Worm (Caenorhabditis elegans) whole organism, young adult: Measurements from ENCODE around the gene sqv-3.

ENCODE experiments used
- B0019.2 ChIP-seq: fragments of 200-800 bp; sonication (Bioruptor generic); conservative IDR thresholded peaks from 2 replicates; pipeline ENCODE4 v1.3.6; 2022; ENCODE audit warnings: missing genetic modification reagents, missing genetic modification characterization, missing compliant biosample characterization
- C06A6.2 ChIP-seq: fragments of 200-800 bp; sonication (Bioruptor generic); conservative IDR thresholded peaks from 2 replicates; pipeline ENCODE4 v1.3.6; 2022; ENCODE audit warnings: missing genetic modification characterization, missing compliant biosample characterization
- D2030.7 ChIP-seq: fragments of 200-800 bp; sonication (Bioruptor generic); IDR thresholded peaks from 2 replicates; pipeline ENCODE4 v1.3.6; 2022; ENCODE audit warnings: missing genetic modification reagents, missing genetic modification characterization, missing compliant biosample characterization
- F10E7.11 ChIP-seq: sonication (generic microtip); optimal IDR thresholded peaks from 2 replicates; lab custom pipeline; 2017; ENCODE audit warnings: mild to moderate bottlenecking, missing genetic modification characterization, moderate library complexity, missing compliant biosample characterization
- F22D6.2 ChIP-seq: sonication (generic microtip); optimal IDR thresholded peaks from 2 replicates; lab custom pipeline; 2016; ENCODE audit warnings: mild to moderate bottlenecking, missing genetic modification characterization, missing compliant biosample characterization
- F23B12.7 ChIP-seq: sonication (generic microtip); optimal IDR thresholded peaks from 2 replicates; lab custom pipeline; 2017; ENCODE audit warnings: missing genetic modification characterization, mild to moderate bottlenecking, missing compliant biosample characterization, antibody characterized with exemption, moderate library complexity; ENCODE audit not compliant: insufficient read depth
- F39B2.1 ChIP-seq: fragments of 200-800 bp; sonication (Bioruptor generic); IDR thresholded peaks from 2 replicates; pipeline ENCODE4 v1.3.6; 2022; ENCODE audit warnings: missing genetic modification reagents, missing genetic modification characterization, missing compliant biosample characterization
- F57C9.4 ChIP-seq: sonication (generic microtip); optimal IDR thresholded peaks from 2 replicates; lab custom pipeline; 2017; ENCODE audit warnings: mild to moderate bottlenecking, missing genetic modification characterization, missing compliant biosample characterization
- K11D2.4 ChIP-seq: fragments of 200-800 bp; sonication (Bioruptor generic); IDR thresholded peaks from 2 replicates; pipeline ENCODE4 v1.3.6; 2022; ENCODE audit warnings: missing genetic modification reagents, missing genetic modification characterization, missing compliant biosample characterization
- Y53F4B.3 ChIP-seq: fragments of 200-800 bp; sonication (Bioruptor generic); IDR thresholded peaks from 2 replicates; pipeline ENCODE4 v1.3.6; 2022; ENCODE audit warnings: missing genetic modification reagents, missing genetic modification characterization, missing compliant biosample characterization
- Y53G8AR.9 ChIP-seq: fragments of 200-800 bp; sonication (Bioruptor generic); conservative IDR thresholded peaks from 2 replicates; pipeline ENCODE4 v1.3.6; 2022; ENCODE audit warnings: missing genetic modification reagents, missing genetic modification characterization, missing compliant biosample characterization
- Y56A3A.18 ChIP-seq: fragments of 200-800 bp; sonication (Bioruptor generic); IDR thresholded peaks from 2 replicates; pipeline ENCODE4 v1.3.6; 2022; ENCODE audit warnings: missing genetic modification reagents, missing genetic modification characterization, missing compliant biosample characterization
- Y67H2A.10 ChIP-seq: fragments of 200-800 bp; sonication (Bioruptor generic); conservative IDR thresholded peaks from 2 replicates; pipeline ENCODE4 v1.3.6; 2022; ENCODE audit warnings: missing genetic modification reagents, missing genetic modification characterization, missing compliant biosample characterization
- Y79H2A.3 ChIP-seq: fragments of 200-800 bp; sonication (Bioruptor generic); conservative IDR thresholded peaks from 2 replicates; pipeline ENCODE4 v1.3.6; 2022; ENCODE audit warnings: missing genetic modification reagents, missing genetic modification characterization, missing compliant biosample characterization
- atf-7 ChIP-seq: sonication (generic microtip); optimal IDR thresholded peaks from 2 replicates; lab custom pipeline; 2017; ENCODE audit warnings: mild to moderate bottlenecking, missing genetic modification characterization, missing compliant biosample characterization
- athp-1 ChIP-seq: sonication (generic microtip); optimal IDR thresholded peaks from 2 replicates; lab custom pipeline; 2017; ENCODE audit warnings: mild to moderate bottlenecking, missing genetic modification characterization, missing compliant biosample characterization
- attf-6 ChIP-seq: fragments of 200-800 bp; sonication (Bioruptor generic); IDR thresholded peaks from 2 replicates; pipeline ENCODE4 v1.3.6; 2022; ENCODE audit warnings: missing genetic modification reagents, missing genetic modification characterization, missing compliant biosample characterization
- bed-1 ChIP-seq: fragments of 200-800 bp; sonication (Bioruptor generic); IDR thresholded peaks from 2 replicates; pipeline ENCODE4 v1.3.6; 2022; ENCODE audit warnings: missing genetic modification reagents, missing genetic modification characterization, missing compliant biosample characterization
- cebp-1 ChIP-seq, 2 experiments: fragments of 200-800 bp in 1 of 2; sonication (Bioruptor generic) in 1 of 2; sonication (generic microtip) in 1 of 2; IDR thresholded peaks in 1 of 2; optimal IDR thresholded peaks in 1 of 2; 2 replicates each; pipeline versions ENCODE4 v1.3.6 to Lab custom; 2017 to 2022; ENCODE audit warnings: missing compliant biosample characterization in 2 of 2, missing genetic modification characterization in 2 of 2, mild to moderate bottlenecking in 1 of 2, missing genetic modification reagents in 1 of 2, moderate library complexity in 1 of 2
- ceh-27 ChIP-seq: fragments of 200-800 bp; sonication (Bioruptor generic); optimal IDR thresholded peaks from 2 replicates; lab custom pipeline; 2018; ENCODE audit warnings: mild to moderate bottlenecking, missing genetic modification characterization, moderate library complexity, missing compliant biosample characterization
- ceh-58 ChIP-seq: fragments of 200-800 bp; sonication (Bioruptor generic); IDR thresholded peaks from 2 replicates; pipeline ENCODE4 v1.3.6; 2022; ENCODE audit warnings: missing genetic modification characterization, missing compliant biosample characterization
- chd-7 ChIP-seq: sonication (generic microtip); optimal IDR thresholded peaks from 2 replicates; lab custom pipeline; 2016; ENCODE audit warnings: mild to moderate bottlenecking, missing genetic modification characterization, moderate library complexity, missing compliant biosample characterization
- dpff-1 ChIP-seq: sonication (generic microtip); optimal IDR thresholded peaks from 2 replicates; lab custom pipeline; 2017; ENCODE audit warnings: mild to moderate bottlenecking, missing genetic modification characterization, missing compliant biosample characterization
- dpl-1 ChIP-seq: fragments of 150-350 bp; optimal IDR thresholded peaks from 2 replicates; lab custom pipeline; 2014; ENCODE audit warnings: missing biosample characterization, missing genetic modification reagents, missing genetic modification characterization
- efl-1 ChIP-seq: fragments of 150-350 bp; optimal IDR thresholded peaks from 2 replicates; lab custom pipeline; 2014; ENCODE audit warnings: missing biosample characterization, missing genetic modification reagents, missing genetic modification characterization
- fkh-3 ChIP-seq: sonication (generic microtip); optimal IDR thresholded peaks from 2 replicates; lab custom pipeline; 2016; ENCODE audit warnings: mild to moderate bottlenecking, missing genetic modification characterization, missing compliant biosample characterization
- gei-17 ChIP-seq: fragments of 200-800 bp; sonication (Bioruptor generic); optimal IDR thresholded peaks from 2 replicates; lab custom pipeline; 2018; ENCODE audit warnings: mild to moderate bottlenecking, missing genetic modification characterization, missing compliant biosample characterization
- lag-1 ChIP-seq: fragments of 200-800 bp; sonication (Bioruptor generic); IDR thresholded peaks from 2 replicates; pipeline ENCODE4 v1.3.6; 2022; ENCODE audit warnings: missing genetic modification reagents, missing genetic modification characterization, missing compliant biosample characterization
- let-526 ChIP-seq: fragments of 200-800 bp; sonication (Bioruptor generic); IDR thresholded peaks from 2 replicates; pipeline ENCODE4 v1.3.6; 2022; ENCODE audit warnings: missing genetic modification reagents, missing genetic modification characterization, missing compliant biosample characterization
- lin-40 ChIP-seq: sonication (generic microtip); optimal IDR thresholded peaks from 2 replicates; lab custom pipeline; 2016; ENCODE audit warnings: missing genetic modification characterization, mild to moderate bottlenecking, missing compliant biosample characterization, missing genotype, missing genetic modification reagents
- lsy-27 ChIP-seq: sonication (generic microtip); optimal IDR thresholded peaks from 2 replicates; lab custom pipeline; 2017; ENCODE audit warnings: missing genetic modification characterization, mild to moderate bottlenecking, missing compliant biosample characterization, antibody characterized with exemption, missing genotype, borderline replicate concordance; ENCODE audit not compliant: insufficient read depth
- madf-10 ChIP-seq: sonication (generic microtip); optimal IDR thresholded peaks from 2 replicates; lab custom pipeline; 2016; ENCODE audit warnings: mild to moderate bottlenecking, missing genetic modification characterization, missing compliant biosample characterization
- madf-3 ChIP-seq: fragments of 200-800 bp; sonication (Bioruptor generic); IDR thresholded peaks from 2 replicates; pipeline ENCODE4 v1.3.6; 2022; ENCODE audit warnings: missing genetic modification reagents, missing genetic modification characterization, missing compliant biosample characterization
- madf-6 ChIP-seq: fragments of 200-800 bp; sonication (Bioruptor generic); IDR thresholded peaks from 2 replicates; pipeline ENCODE4 v1.3.6; 2022; ENCODE audit warnings: missing genetic modification reagents, missing genetic modification characterization, missing compliant biosample characterization
- madf-8 ChIP-seq: fragments of 200-800 bp; sonication (Bioruptor generic); conservative IDR thresholded peaks from 2 replicates; pipeline ENCODE4 v1.3.6; 2022; ENCODE audit warnings: missing genetic modification reagents, missing genetic modification characterization, missing compliant biosample characterization
- nfya-1 ChIP-seq: sonication (generic microtip); optimal IDR thresholded peaks from 2 replicates; lab custom pipeline; 2017; ENCODE audit warnings: antibody characterized with exemption, missing compliant biosample characterization, missing genetic modification characterization, borderline replicate concordance; ENCODE audit not compliant: insufficient read depth
- nfya-2 ChIP-seq: fragments of 200-800 bp; sonication (Bioruptor generic); IDR thresholded peaks from 2 replicates; pipeline ENCODE4 v1.3.6; 2022; ENCODE audit warnings: missing genetic modification reagents, missing genetic modification characterization, missing compliant biosample characterization
- nhr-120 ChIP-seq: fragments of 200-800 bp; sonication (Bioruptor generic); IDR thresholded peaks from 2 replicates; pipeline ENCODE4 v1.3.6; 2022; ENCODE audit warnings: missing genetic modification characterization, missing compliant biosample characterization
- nhr-80 ChIP-seq: sonication (generic microtip); optimal IDR thresholded peaks from 2 replicates; lab custom pipeline; 2016; ENCODE audit warnings: missing genetic modification characterization, missing compliant biosample characterization
- repo-1 ChIP-seq: sonication (generic microtip); optimal IDR thresholded peaks from 2 replicates; lab custom pipeline; 2017; ENCODE audit warnings: mild to moderate bottlenecking, missing genetic modification characterization, missing compliant biosample characterization
- rpc-1 ChIP-seq, 2 experiments: fragments of 150-350 bp in 1 of 2; sonication (generic microtip) in 1 of 2; optimal IDR thresholded peaks; 2 replicates each; lab custom pipeline; 2014 to 2018; ENCODE audit warnings: missing biosample characterization in 1 of 2, missing genetic modification characterization in 1 of 2, missing genetic modification reagents in 1 of 2, missing genotype in 1 of 2
- somi-1 ChIP-seq: fragments of 200-800 bp; sonication (Bioruptor generic); optimal IDR thresholded peaks from 2 replicates; lab custom pipeline; 2018; ENCODE audit warnings: mild to moderate bottlenecking, missing genetic modification characterization, missing compliant biosample characterization
- tbp1 ChIP-seq: fragments of 200-800 bp; sonication (Bioruptor generic); optimal IDR thresholded peaks from 2 replicates; lab custom pipeline; 2018; ENCODE audit warnings: mild to moderate bottlenecking, missing genetic modification characterization, missing compliant biosample characterization
- tbx-9 ChIP-seq: sonication (generic microtip); optimal IDR thresholded peaks from 2 replicates; lab custom pipeline; 2016; ENCODE audit warnings: borderline replicate concordance, missing genetic modification characterization, inconsistent platforms, missing compliant biosample characterization
- unc-130 ChIP-seq: sonication (generic microtip); optimal IDR thresholded peaks from 2 replicates; lab custom pipeline; 2016; ENCODE audit warnings: missing genetic modification reagents, missing genetic modification characterization, missing compliant biosample characterization
- ztf-22 ChIP-seq: fragments of 200-800 bp; sonication (Bioruptor generic); optimal IDR thresholded peaks from 2 replicates; lab custom pipeline; 2018; ENCODE audit warnings: mild to moderate bottlenecking, missing genetic modification characterization, moderate library complexity, missing compliant biosample characterization
- ztf-28 ChIP-seq: fragments of 200-800 bp; sonication (Bioruptor generic); IDR thresholded peaks from 2 replicates; pipeline ENCODE4 v1.3.6; 2022; ENCODE audit warnings: missing genetic modification reagents, missing genetic modification characterization, missing compliant biosample characterization

The sqv-3 gene

DNA sequence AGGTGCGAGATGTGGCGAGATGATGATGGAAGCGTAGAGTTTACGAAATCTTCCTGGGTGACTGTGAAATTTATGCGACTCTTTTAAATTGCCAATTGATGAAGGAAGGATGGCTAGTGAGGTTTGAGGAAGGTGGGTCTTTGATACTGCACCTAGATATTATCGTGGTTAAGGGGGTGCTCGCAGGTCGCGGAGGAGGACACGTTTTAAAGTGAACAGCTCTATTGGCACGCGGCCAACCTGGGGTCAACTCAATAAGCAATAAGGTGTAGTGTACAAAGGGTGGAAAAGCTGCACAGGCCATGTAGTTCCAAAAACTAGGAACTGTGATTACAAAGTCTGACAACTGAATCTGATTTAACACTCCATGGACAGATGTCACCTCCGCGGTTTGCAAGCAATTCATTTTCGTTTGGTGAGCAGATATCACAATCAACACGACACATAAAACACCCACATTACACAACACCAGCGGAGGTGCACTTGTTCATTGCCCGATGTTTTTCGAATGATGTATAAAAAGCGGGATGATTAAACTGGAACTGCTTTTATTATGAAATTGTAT lies 34.7 kb downstream of the sqv-3 start:
- TF ChIP-seq tbp1 (peak; percentile 3), unc-130 (GFP tag; lab: Kevin White, UChicago) (no peak), Y53F4B.3 (GFP tag; lab: Robert Waterston, UW) (no peak), gei-17 (GFP tag; lab: Kevin White, UChicago) (no peak), nfya-2 (GFP tag; lab: Robert Waterston, UW) (no peak), dpl-1 (no peak), dpff-1 (tag; lab: Kevin White, UChicago) (no peak), lin-40 (tag; lab: Kevin White, UChicago) (no peak), attf-6 (GFP tag; lab: Robert Waterston, UW) (no peak; the same call in 1 of the 2 replicates), tbx-9 (tag; lab: Kevin White, UChicago) (no peak), F23B12.7 (tag; lab: Kevin White, UChicago) (no peak), bed-1 (GFP tag; lab: Robert Waterston, UW) (no peak), madf-3 (GFP tag; lab: Robert Waterston, UW) (0 out of 2 replicates have a peak, but pooled peaks have one; percentile 10), D2030.7 (0 out of 2 replicates have a peak, but pooled peaks have one; percentile 29), athp-1 (tag; lab: Kevin White, UChicago) (no peak), F10E7.11 (tag; lab: Kevin White, UChicago) (no peak), nfya-1 (tag; lab: Kevin White, UChicago) (no peak), repo-1 (tag; lab: Kevin White, UChicago) (no peak), Y53G8AR.9 (GFP tag; lab: Robert Waterston, UW) (peak; percentile 72; the same call in 1 of the 2 replicates), ztf-22 (GFP tag; lab: Kevin White, UChicago) (no peak), somi-1 (GFP tag; lab: Kevin White, UChicago) (no peak), F57C9.4 (tag; lab: Kevin White, UChicago) (no peak), madf-8 (GFP tag; lab: Robert Waterston, UW) (no peak), nhr-120 (GFP tag; lab: Robert Waterston, UW) (no peak), Y79H2A.3 (GFP tag; lab: Robert Waterston, UW) (no peak), lsy-27 (no peak), K11D2.4 (GFP tag; lab: Robert Waterston, UW) (0 out of 2 replicates have a peak, but pooled peaks have one; percentile 27), atf-7 (no peak), ceh-58 (GFP tag; lab: Robert Waterston, UW) (0 out of 2 replicates have a peak, but pooled peaks have one; percentile 3), lag-1 (GFP tag; lab: Robert Waterston, UW) (no peak), ztf-28 (no peak), C06A6.2 (no peak), madf-6 (GFP tag; lab: Robert Waterston, UW) (peak; percentile 59), nhr-80 (tag; lab: Kevin White, UChicago) (no peak), madf-10 (tag; lab: Kevin White, UChicago) (no peak), rpc-1 (optimal IDR thresholded peaks at IDR 0.05; lab: Kevin White, UChicago) (no peak), rpc-1 (tag; optimal IDR thresholded peaks at IDR 0.05; lab: Kevin White, UChicago) (no peak), efl-1 (GFP tag; lab: Kevin White, UChicago) (no peak), cebp-1 (GFP tag; IDR thresholded peaks at IDR 0.05; lab: Robert Waterston, UW) (no peak), cebp-1 (tag; optimal IDR thresholded peaks at IDR 0.05; lab: Kevin White, UChicago) (no peak), F22D6.2 (tag; lab: Kevin White, UChicago) (no peak), chd-7 (tag; lab: Kevin White, UChicago) (no peak), B0019.2 (GFP tag; lab: Robert Waterston, UW) (no peak), ceh-27 (GFP tag; lab: Kevin White, UChicago) (no peak), F39B2.1 (no peak; the same call in 1 of the 2 replicates), Y56A3A.18 (GFP tag; lab: Robert Waterston, UW) (no peak), fkh-3 (no peak), let-526 (GFP tag; lab: Robert Waterston, UW) (no peak), Y67H2A.10 (GFP tag; lab: Robert Waterston, UW) (no peak)
